Fruit fly (Drosophila melanogaster): Measurements from ENCODE around the gene escl.
"Not testable (repeated sequence)": the region's sequence is repeated elsewhere in the genome, so short reads cannot be mapped to it uniquely, and the experiment has no call there.

Gene escl

DNA sequence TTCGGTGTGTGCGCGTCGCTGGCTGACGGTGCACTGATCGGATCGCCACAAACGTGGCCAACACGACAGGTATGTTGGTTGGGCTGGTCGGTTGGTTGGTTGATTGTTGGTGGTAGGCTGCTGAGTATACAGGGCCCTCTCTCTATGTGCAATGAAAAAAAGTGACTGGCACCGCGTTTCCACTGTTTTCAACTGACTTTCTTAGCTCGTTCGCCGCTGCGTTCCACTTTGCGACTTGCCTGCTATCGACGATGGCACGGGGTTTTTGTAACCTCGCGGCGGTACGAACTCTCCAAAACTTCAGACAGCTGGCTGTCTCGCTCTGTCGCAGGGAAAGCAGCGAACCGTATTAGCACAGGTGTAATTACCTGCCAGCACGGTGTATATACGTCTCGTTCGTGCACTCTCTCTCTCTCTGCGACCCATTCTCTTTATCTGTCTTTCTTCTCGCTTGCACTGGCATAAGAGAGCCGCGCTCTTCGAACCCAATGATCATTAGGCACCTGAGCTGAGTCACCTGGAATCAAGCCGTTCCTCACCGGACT, 19.8 kb upstream of the escl start:
- peak; percentile 63 for TF ChIP-seq noc (tag; optimal IDR thresholded peaks at IDR 0.05)

- no peak for TF ChIP-seq noc (tag; optimal IDR thresholded peaks at IDR 0.05)
Observed at dm6 chr2L:11973145-11973738, 17.5 kb upstream of the escl start.

DNA sequence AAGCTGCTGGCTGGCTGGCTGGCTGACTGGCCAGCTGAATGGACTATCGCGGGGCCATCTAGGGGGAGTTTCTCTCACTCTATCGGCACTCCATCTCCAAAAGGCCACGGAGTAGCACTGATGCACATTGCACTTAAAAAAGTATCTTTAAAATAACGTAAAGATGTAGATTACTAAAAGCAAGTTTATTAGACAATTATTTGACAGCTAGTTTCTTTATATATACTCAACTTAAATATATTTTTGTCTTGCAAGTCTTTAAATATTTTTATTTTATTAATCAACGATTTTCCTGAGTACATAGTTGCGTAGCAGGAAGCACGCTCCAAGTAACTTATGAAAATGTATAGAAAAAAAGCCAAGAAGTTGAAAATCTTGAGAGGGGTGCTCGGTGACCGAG, 13.8 kb upstream of the escl start:
- no peak for TF ChIP-seq noc (tag; optimal IDR thresholded peaks at IDR 0.05)

dm6 chr2L:11977721-11978120, 13.0 kb upstream of the escl start:
- TF ChIP-seq noc (tag; optimal IDR thresholded peaks at IDR 0.05) = no peak

dm6 chr2L:11980075-11980474, 10.7 kb upstream of the escl start:
- TF ChIP-seq noc (tag; optimal IDR thresholded peaks at IDR 0.05) = no peak

DNA sequence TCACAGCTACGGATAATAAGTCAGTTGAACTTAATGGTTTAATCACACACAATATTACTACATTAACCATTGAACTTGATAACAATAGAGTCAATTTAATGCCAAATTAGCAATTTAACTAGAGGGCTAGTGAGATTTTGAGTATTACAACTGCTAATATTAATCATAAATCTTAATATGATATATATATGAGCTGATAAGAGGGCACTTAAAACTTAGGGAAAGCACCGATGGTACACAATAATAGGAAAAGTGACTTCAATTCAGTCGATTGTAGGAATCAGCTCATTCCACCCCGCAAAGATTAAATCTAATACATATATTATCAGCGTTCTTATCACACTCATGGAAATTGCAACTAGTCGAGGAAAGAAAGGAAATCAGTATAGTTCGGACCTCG, 9.5 kb upstream of the escl start, which contains the start of gene CG16965:
CG16965 (plus strand) TSS at position 382 of the 400 bp plus-strand sequence.
- no peak for TF ChIP-seq noc (tag; optimal IDR thresholded peaks at IDR 0.05)

DNA sequence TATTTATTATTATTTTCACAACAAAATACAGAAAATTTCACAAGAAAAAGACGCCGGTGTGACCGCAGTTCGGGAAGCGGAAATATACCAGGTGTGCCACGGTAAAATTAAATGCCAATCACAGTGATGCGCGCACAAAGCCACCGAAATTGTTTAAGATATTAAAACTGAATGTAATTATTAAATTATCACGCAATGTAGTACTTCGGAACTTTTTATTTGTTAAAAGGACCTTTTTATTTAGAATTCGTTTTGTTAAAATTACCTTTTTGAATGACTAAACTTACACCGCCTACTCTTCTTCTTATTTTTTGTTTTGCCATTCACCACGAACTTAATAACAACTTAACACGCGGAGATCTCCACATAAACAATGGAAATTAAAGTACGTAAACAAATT, 2.8 kb upstream of the escl start, which contains the start of the genes CG6686 and CG34163:
CG6686 (minus strand) TSS at position 95 of the 400 bp plus-strand sequence.
CG34163 (plus strand) TSS at position 326 of the 400 bp plus-strand sequence.
- no peak for TF ChIP-seq noc (tag; optimal IDR thresholded peaks at IDR 0.05)

- TF ChIP-seq noc (tag; optimal IDR thresholded peaks at IDR 0.05) = no peak
Observed at dm6 chr2L:11989210-11989609, 1.5 kb upstream of the escl start.

dm6 chr2L:11989729-11990128, 998 bp upstream of the escl start, which contains the start of the genes zuc and dgt2:
TSS of gene zuc (minus strand) at chr2L:11989882.
TSS of gene dgt2 (plus strand) at chr2L:11989936.
- no peak for TF ChIP-seq noc (tag; optimal IDR thresholded peaks at IDR 0.05)

dm6 chr2L:11992602-11993001, 1.9 kb downstream of the escl start, which contains the start of gene Ada1-2:
TSS of gene Ada1-2 (plus strand) at chr2L:11992902.
- not testable (repeated sequence) for TF ChIP-seq noc (tag; optimal IDR thresholded peaks at IDR 0.05)

- TF ChIP-seq noc (tag; optimal IDR thresholded peaks at IDR 0.05) = not testable (repeated sequence)
Observed at dm6 chr2L:11995332-11995790, 4.6 kb downstream of the escl start, which contains the start of the genes CG18789 and Qtzl. TSS of gene CG18789 (minus strand) at chr2L:11995432. TSS of gene Qtzl (plus strand) at chr2L:11995740.

DNA sequence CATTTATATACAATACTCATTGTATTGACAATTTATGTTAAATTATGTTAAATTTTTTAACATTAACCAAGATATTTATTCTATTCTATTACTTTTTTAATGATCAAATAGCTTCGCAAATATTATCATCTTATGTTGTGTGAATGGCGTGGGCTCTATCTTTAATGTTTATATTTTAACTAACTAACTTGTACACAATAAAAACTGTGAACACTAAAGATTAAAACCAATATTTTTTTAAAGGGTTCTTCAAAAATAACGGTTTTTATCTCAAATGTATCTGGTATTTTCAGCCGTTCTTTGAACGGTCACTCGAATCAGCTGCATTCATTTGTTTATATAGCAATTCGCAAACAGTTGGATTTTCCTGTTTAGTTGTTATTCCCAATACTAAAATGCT, 5.8 kb downstream of the escl start, which contains the start of gene Ada1-1:
Ada1-1 (plus strand) TSS at position 301 of the 400 bp plus-strand sequence.
- TF ChIP-seq noc (tag; optimal IDR thresholded peaks at IDR 0.05) = not testable (repeated sequence)

DNA sequence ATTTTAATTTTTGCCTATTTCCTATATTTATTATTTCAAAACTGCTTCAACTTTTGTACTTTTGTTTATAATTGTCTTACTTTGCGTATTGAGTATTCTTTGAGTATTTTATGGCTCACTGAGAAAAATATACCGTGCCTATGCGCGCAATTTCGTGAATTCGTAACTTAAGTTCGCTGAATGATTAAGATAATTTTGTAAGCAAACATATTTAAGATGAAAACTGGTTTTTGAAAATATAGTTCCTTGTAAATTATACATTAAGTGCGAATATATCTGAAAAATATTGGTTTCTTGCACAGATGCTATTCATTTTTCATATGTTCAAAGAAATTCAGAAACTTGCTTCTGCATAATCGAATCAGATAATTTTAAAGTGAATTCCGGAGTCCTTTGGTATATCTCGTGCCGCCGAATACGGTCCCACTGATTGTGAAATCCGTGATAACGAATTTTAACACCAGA, 8.5 kb downstream of the escl start, which contains the start of the genes CG18787 and Nfs1:
CG18787 (minus strand) TSS at position 101 of the 465 bp plus-strand sequence.
Nfs1 (plus strand) TSS at position 415 of the 465 bp plus-strand sequence.
- not testable (repeated sequence) for TF ChIP-seq noc (tag; optimal IDR thresholded peaks at IDR 0.05)

- no peak for TF ChIP-seq noc (tag; optimal IDR thresholded peaks at IDR 0.05)
Observed at dm6 chr2L:12001132-12001531, 10.4 kb downstream of the escl start.

DNA sequence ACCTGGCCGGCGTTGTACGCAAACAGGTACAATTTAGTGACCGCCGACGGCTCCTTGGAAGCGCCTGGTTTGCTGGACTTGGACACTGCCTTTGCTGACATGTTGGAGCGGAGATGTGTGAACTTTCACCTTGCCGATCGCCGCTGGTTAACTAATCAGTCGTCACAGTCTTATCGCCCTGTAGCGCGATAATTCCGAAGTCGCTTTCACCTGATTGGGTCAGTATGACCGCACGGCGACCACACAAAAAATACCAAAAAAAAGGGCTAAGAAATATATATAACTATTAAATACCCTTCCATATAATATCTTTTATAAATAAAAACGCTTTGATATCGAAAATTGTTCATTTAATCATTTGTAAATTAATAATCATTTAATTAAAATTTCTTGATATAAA, 11.3 kb downstream of the escl start, which contains the start of gene Hacd1:
Hacd1 (minus strand) TSS at position 216 of the 400 bp plus-strand sequence.
- TF ChIP-seq noc (tag; optimal IDR thresholded peaks at IDR 0.05) = peak; percentile 36
